Fruit fly (Drosophila melanogaster): ENCODE results near the gene CG1271.
A peak's percentile ranks its signal among the peaks of the same experiment; 100 is the strongest.

Gene CG1271

DNA sequence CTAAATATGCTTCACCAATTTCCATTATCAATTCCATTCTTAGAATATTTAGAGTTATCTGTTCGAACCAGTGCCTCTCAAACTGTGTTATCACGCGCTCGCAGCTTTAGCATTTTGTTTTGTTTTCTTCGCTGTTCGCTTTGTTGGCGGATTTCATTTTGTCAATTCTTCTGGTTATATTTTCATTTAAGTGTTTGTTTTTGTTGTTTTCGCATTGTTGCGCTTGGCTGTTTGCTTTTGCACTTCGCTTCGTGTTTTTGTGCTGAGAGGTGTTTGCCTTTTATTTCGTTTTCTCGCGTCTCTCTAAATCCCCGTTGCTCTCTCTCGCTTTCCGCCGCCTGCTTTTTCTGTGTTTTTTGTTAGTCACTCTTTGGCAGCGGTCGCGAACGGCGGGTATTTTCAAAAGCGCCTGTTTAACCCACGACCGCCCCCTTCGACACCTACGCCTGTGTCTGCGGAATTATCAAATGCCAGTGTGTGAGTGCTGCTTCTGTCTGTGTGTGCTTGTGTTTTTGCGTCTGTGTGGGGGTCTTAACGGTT lies 25.3 kb downstream of the CG1271 start (continued):
- TF ChIP-seq CHES-1-like (GFP tag; optimal IDR thresholded peaks at IDR 0.05) (peak; percentile 63), CG42726 (GFP tag; IDR thresholded peaks at IDR 0.05; ENCODE audit: partially characterized antibody) (peak; percentile 19; the same call in 1 of the 2 replicates), CG34422 (GFP tag; IDR thresholded peaks at IDR 0.05) (peak; percentile 40; the same call in 1 of the 3 replicates), sna (GFP tag; IDR thresholded peaks at IDR 0.05; ENCODE audit: partially characterized antibody) (peak; percentile 33; the same call in 1 of the 2 replicates), gcm2 (GFP tag; optimal IDR thresholded peaks at IDR 0.05) (no peak), wdn (GFP tag; IDR thresholded peaks at IDR 0.05) (peak; percentile 33; the same call in 1 of the 2 replicates), eyg (GFP tag; optimal IDR thresholded peaks at IDR 0.05) (peak; percentile 5), pho (GFP tag; optimal IDR thresholded peaks at IDR 0.05) (no peak), sug (tag; optimal IDR thresholded peaks at IDR 0.05) (peak; percentile 83), CG33557 (GFP tag; optimal IDR thresholded peaks at IDR 0.05) (no peak), stc (GFP tag; IDR thresholded peaks at IDR 0.05) (peak; percentile 41; the same call in 1 of the 2 replicates), sens (GFP tag) (peak; percentile 53), CoRest (tag; optimal IDR thresholded peaks at IDR 0.05) (no peak), salm (tag; optimal IDR thresholded peaks at IDR 0.05) (no peak), CG15514 (GFP tag; optimal IDR thresholded peaks at IDR 0.05) (peak; percentile 56), CG8089 (GFP tag; optimal IDR thresholded peaks at IDR 0.05) (no peak), CG16779 (GFP tag; IDR thresholded peaks at IDR 0.05) (no peak), ken (GFP tag; IDR thresholded peaks at IDR 0.05) (no peak), CG31388 (GFP tag; optimal IDR thresholded peaks at IDR 0.05) (no peak), Sin3A (optimal IDR thresholded peaks at IDR 0.05) (no peak), Antp (GFP tag; optimal IDR thresholded peaks at IDR 0.05) (peak; percentile 55), Asciz (GFP tag; optimal IDR thresholded peaks at IDR 0.05) (peak; percentile 48), CG17612 (GFP tag; IDR thresholded peaks at IDR 0.05) (no peak), Dll (GFP tag; IDR thresholded peaks at IDR 0.05; ENCODE audit: partially characterized antibody) (0 out of 4 replicates have a peak, but pooled peaks have one; percentile 24), fu2 (GFP tag; optimal IDR thresholded peaks at IDR 0.05) (no peak), CG4854 (GFP tag; optimal IDR thresholded peaks at IDR 0.05) (no peak), CG10565 (GFP tag; optimal IDR thresholded peaks at IDR 0.05) (no peak), gem (tag; optimal IDR thresholded peaks at IDR 0.05) (peak; percentile 7), CG2678 (tag; optimal IDR thresholded peaks at IDR 0.05) (peak; percentile 34), Kr (GFP tag; optimal IDR thresholded peaks at IDR 0.05) (no peak), CG10959 (GFP tag; IDR thresholded peaks at IDR 0.05) (no peak), Hand (GFP tag; optimal IDR thresholded peaks at IDR 0.05) (peak; percentile 49), seq (GFP tag; IDR thresholded peaks at IDR 0.05) (peak; percentile 30; the same call in 1 of the 2 replicates), HLH4C (GFP tag; IDR thresholded peaks at IDR 0.05; ENCODE audit: partially characterized antibody) (0 out of 3 replicates have a peak, but pooled peaks have one; percentile 21), Side (GFP tag; optimal IDR thresholded peaks at IDR 0.05) (peak; percentile 38), Meics (GFP tag; optimal IDR thresholded peaks at IDR 0.05) (peak; percentile 33), grn (GFP tag; optimal IDR thresholded peaks at IDR 0.05) (peak; percentile 26), z (GFP tag; IDR thresholded peaks at IDR 0.05) (0 out of 3 replicates have a peak, but pooled peaks have one; percentile 47), lilli (GFP tag; optimal IDR thresholded peaks at IDR 0.05) (peak; percentile 71), Dip2 (GFP tag; IDR thresholded peaks at IDR 0.05) (no peak), yki (optimal IDR thresholded peaks at IDR 0.05) (no peak), TFAM (GFP tag; optimal IDR thresholded peaks at IDR 0.05) (no peak), Blimp-1 (GFP tag; optimal IDR thresholded peaks at IDR 0.05) (no peak), cato (GFP tag; optimal IDR thresholded peaks at IDR 0.05; ENCODE audit: borderline replicate concordance) (no peak), CG11560 (tag; IDR thresholded peaks at IDR 0.05) (no peak), CG4617 (GFP tag; optimal IDR thresholded peaks at IDR 0.05; ENCODE audit: borderline replicate concordance) (no peak), Adf1 (GFP tag; IDR thresholded peaks at IDR 0.05) (peak; percentile 74), Jarid2 (GFP tag; optimal IDR thresholded peaks at IDR 0.05) (peak; percentile 81), CG34376 (GFP tag; optimal IDR thresholded peaks at IDR 0.05) (peak; percentile 80), vvl (GFP tag; IDR thresholded peaks at IDR 0.05) (peak; percentile 75), CG2712 (tag; optimal IDR thresholded peaks at IDR 0.05) (peak; percentile 17)
